Fruit fly (Drosophila melanogaster) whole organism, prepupa: ENCODE measurements around the gene TfIIA-S.

Source experiments
- Blimp-1 ChIP-seq: fragments of 200-800 bp; sonication (Bioruptor generic); optimal IDR thresholded peaks from 3 replicates; lab custom pipeline; 2017; ENCODE audit warnings: missing biosample characterization, missing genetic modification characterization, mild to moderate bottlenecking, moderate library complexity, missing genetic modification reagents
- CG10631 ChIP-seq: fragments of 200-800 bp; sonication (Bioruptor generic); optimal IDR thresholded peaks from 2 replicates; lab custom pipeline; 2016; ENCODE audit warnings: missing biosample characterization, missing genetic modification characterization
- CG11294 ChIP-seq: fragments of 200-800 bp; sonication (Bioruptor generic); IDR thresholded peaks from 2 replicates; pipeline ENCODE4 v1.3.6; 2022; ENCODE audit warnings: missing biosample characterization, missing genetic modification characterization
- CG11762 ChIP-seq: fragments of 200-800 bp; sonication (Bioruptor generic); optimal IDR thresholded peaks from 3 replicates; lab custom pipeline; 2016; ENCODE audit warnings: missing biosample characterization, missing genetic modification characterization; ENCODE audit not compliant: insufficient read depth
- CG1621 ChIP-seq: fragments of 200-800 bp; sonication (Bioruptor generic); optimal IDR thresholded peaks from 3 replicates; lab custom pipeline; 2018; ENCODE audit warnings: missing biosample characterization, mild to moderate bottlenecking, missing genetic modification characterization
- CG3919 ChIP-seq: fragments of 200-800 bp; sonication (Bioruptor generic); optimal IDR thresholded peaks from 3 replicates; lab custom pipeline; 2016; ENCODE audit warnings: missing biosample characterization, missing genetic modification characterization
- CG6163 ChIP-seq: fragments of 200-800 bp; sonication (Bioruptor generic); IDR thresholded peaks from 3 replicates; pipeline ENCODE4 v1.3.6; 2022; ENCODE audit warnings: missing biosample characterization, missing genetic modification characterization
- CG6808 ChIP-seq: fragments of 200-800 bp; sonication (Bioruptor generic); optimal IDR thresholded peaks from 3 replicates; lab custom pipeline; 2017; ENCODE audit warnings: missing biosample characterization, missing genetic modification characterization, mild to moderate bottlenecking, moderate library complexity, missing genetic modification reagents
- CG6854 ChIP-seq: fragments of 200-800 bp; sonication (Bioruptor generic); optimal IDR thresholded peaks from 2 replicates; lab custom pipeline; 2017; ENCODE audit warnings: missing biosample characterization, mild to moderate bottlenecking, missing genetic modification characterization
- CG7368 ChIP-seq: fragments of 200-800 bp; sonication (Bioruptor generic); optimal IDR thresholded peaks from 3 replicates; lab custom pipeline; 2016; ENCODE audit warnings: missing biosample characterization, missing genetic modification characterization
- CG8319 ChIP-seq: fragments of 200-800 bp; sonication (Bioruptor generic); optimal IDR thresholded peaks from 3 replicates; lab custom pipeline; 2016; ENCODE audit warnings: missing biosample characterization, missing genetic modification characterization
- CG8632 ChIP-seq: fragments of 200-800 bp; sonication (Bioruptor generic); optimal IDR thresholded peaks from 3 replicates; lab custom pipeline; 2016; ENCODE audit warnings: missing biosample characterization, missing genetic modification characterization
- CG9139 ChIP-seq: fragments of 200-800 bp; sonication (Bioruptor generic); optimal IDR thresholded peaks from 3 replicates; lab custom pipeline; 2017; ENCODE audit warnings: missing biosample characterization, mild to moderate bottlenecking, missing genetic modification characterization
- Eip75B ChIP-seq: fragments of 200-800 bp; sonication (Bioruptor generic); optimal IDR thresholded peaks from 3 replicates; lab custom pipeline; 2016; ENCODE audit warnings: missing biosample characterization, missing genetic modification characterization
- Eip78C ChIP-seq: fragments of 200-800 bp; sonication (Bioruptor generic); peaks from one replicate; lab custom pipeline; 2016; ENCODE audit warnings: missing biosample characterization, missing genetic modification characterization
- Ets96B ChIP-seq: fragments of 200-800 bp; optimal IDR thresholded peaks from 2 replicates; lab custom pipeline; 2019; ENCODE audit warnings: missing biosample characterization, mild to moderate bottlenecking, missing genetic modification characterization, moderate library complexity
- Gug ChIP-seq: fragments of 200-800 bp; sonication (Bioruptor generic); IDR thresholded peaks from 2 replicates; pipeline ENCODE4 v1.3.6; 2022; ENCODE audit warnings: missing biosample characterization, missing genetic modification characterization
- Hr38 ChIP-seq: sonication (Bioruptor generic); optimal IDR thresholded peaks from 2 replicates; lab custom pipeline; 2016; ENCODE audit warnings: missing biosample characterization, missing genetic modification characterization
- Hr39 ChIP-seq: fragments of 200-800 bp; sonication (Bioruptor generic); optimal IDR thresholded peaks from 2 replicates; lab custom pipeline; 2016; ENCODE audit warnings: missing biosample characterization, missing genetic modification characterization
- Hr4 ChIP-seq: fragments of 200-800 bp; sonication (Bioruptor generic); optimal IDR thresholded peaks from 3 replicates; lab custom pipeline; 2016; ENCODE audit warnings: missing biosample characterization, missing genetic modification characterization
- Sox102F ChIP-seq: fragments of 200-800 bp; sonication (Bioruptor generic); optimal IDR thresholded peaks from 2 replicates; lab custom pipeline; 2016; ENCODE audit warnings: missing biosample characterization, mild to moderate bottlenecking, missing genetic modification characterization
- Sox14 ChIP-seq: fragments of 200-800 bp; sonication (Bioruptor generic); optimal IDR thresholded peaks from 3 replicates; lab custom pipeline; 2016; ENCODE audit warnings: missing biosample characterization, missing genetic modification characterization
- Sox15 ChIP-seq: fragments of 200-800 bp; sonication (Bioruptor generic); optimal IDR thresholded peaks from 3 replicates; lab custom pipeline; 2016; ENCODE audit warnings: missing biosample characterization, missing genetic modification characterization
- achi ChIP-seq: fragments of 200-800 bp; sonication (Bioruptor generic); optimal IDR thresholded peaks from 3 replicates; lab custom pipeline; 2016; ENCODE audit warnings: missing biosample characterization, missing genetic modification characterization
- acj6 ChIP-seq: fragments of 200-800 bp; sonication (Bioruptor generic); optimal IDR thresholded peaks from 3 replicates; lab custom pipeline; 2016; ENCODE audit warnings: missing biosample characterization, missing genetic modification characterization
- cyc ChIP-seq: fragments of 200-800 bp; sonication (Bioruptor generic); optimal IDR thresholded peaks from 3 replicates; lab custom pipeline; 2016; ENCODE audit warnings: missing biosample characterization, missing genetic modification characterization
- dsx ChIP-seq: fragments of 200-800 bp; optimal IDR thresholded peaks from 3 replicates; lab custom pipeline; 2019; ENCODE audit warnings: missing biosample characterization, mild to moderate bottlenecking, missing genetic modification characterization, moderate library complexity; ENCODE audit not compliant: poor library complexity, severe bottlenecking
- eg ChIP-seq: fragments of 200-800 bp; sonication (Bioruptor generic); IDR thresholded peaks from 3 replicates; pipeline ENCODE4 v1.3.6; 2022; ENCODE audit warnings: missing biosample characterization, missing genetic modification characterization
- esn ChIP-seq: fragments of 200-800 bp; sonication (Bioruptor generic); optimal IDR thresholded peaks from 2 replicates; lab custom pipeline; 2016; ENCODE audit warnings: missing biosample characterization, mild to moderate bottlenecking, missing genetic modification characterization, moderate library complexity
- lz ChIP-seq: fragments of 200-800 bp; sonication (Bioruptor generic); optimal IDR thresholded peaks from 3 replicates; lab custom pipeline; 2016; ENCODE audit warnings: missing biosample characterization, missing genetic modification characterization
- net ChIP-seq: fragments of 200-800 bp; sonication (Bioruptor generic); optimal IDR thresholded peaks from 3 replicates; lab custom pipeline; 2016; ENCODE audit warnings: missing biosample characterization, missing genetic modification characterization
- ss ChIP-seq, 2 experiments: fragments of 200-800 bp; sonication (Bioruptor generic); optimal IDR thresholded peaks; 2 replicates in 1 of 2; 3 replicates in 1 of 2; lab custom pipeline; 2017 to 2018; ENCODE audit warnings: mild to moderate bottlenecking in 2 of 2, missing biosample characterization in 2 of 2, missing genetic modification characterization in 2 of 2, moderate library complexity in 1 of 2

TfIIA-S gene

DNA sequence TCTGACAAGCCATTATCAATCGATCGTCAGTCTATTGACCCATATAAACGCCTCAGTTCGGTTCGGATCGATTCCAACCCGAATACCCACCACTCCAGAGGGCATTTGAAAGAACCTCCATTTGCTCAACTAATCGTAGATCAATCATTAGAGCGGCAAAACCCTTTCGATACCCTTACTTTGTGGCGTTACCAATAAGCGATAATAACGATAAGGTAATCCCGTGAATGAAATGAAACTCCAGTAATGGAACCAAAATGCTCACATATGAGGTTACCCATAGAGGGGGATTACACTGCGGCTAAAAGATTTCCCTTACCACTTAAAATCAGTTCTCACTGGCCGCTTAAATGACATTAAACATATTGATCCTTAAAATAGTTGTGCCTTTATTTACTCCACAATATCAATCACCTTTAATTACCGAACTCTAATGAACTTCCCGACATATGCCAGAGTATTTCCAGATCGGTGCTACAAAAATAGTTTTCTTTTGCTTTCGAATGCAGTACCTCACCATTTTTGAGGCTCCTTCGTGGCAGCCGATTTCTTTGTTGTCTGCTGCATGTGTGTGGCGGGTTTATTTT lies 18.2 kb downstream of the TfIIA-S start (continued):
- TF ChIP-seq Sox102F (GFP tag; lab: Kevin White, UChicago) = peak; percentile 51
- peak; percentile 43 for TF ChIP-seq Ets96B (tag; lab: Kevin White, UChicago)
- TF ChIP-seq CG8632 (GFP tag; lab: Kevin White, UChicago) = peak; percentile 16
- TF ChIP-seq net = peak; percentile 13
- TF ChIP-seq ss (GFP tag; optimal IDR thresholded peaks at IDR 0.05; lab: Kevin White, UChicago) = no peak
- TF ChIP-seq achi (GFP tag; lab: Kevin White, UChicago) = no peak
- peak; percentile 61 for TF ChIP-seq esn (GFP tag; lab: Kevin White, UChicago)
- TF ChIP-seq CG9139 = peak; percentile 6
- TF ChIP-seq CG1621 (tag; lab: Kevin White, UChicago) = peak; percentile 5

DNA sequence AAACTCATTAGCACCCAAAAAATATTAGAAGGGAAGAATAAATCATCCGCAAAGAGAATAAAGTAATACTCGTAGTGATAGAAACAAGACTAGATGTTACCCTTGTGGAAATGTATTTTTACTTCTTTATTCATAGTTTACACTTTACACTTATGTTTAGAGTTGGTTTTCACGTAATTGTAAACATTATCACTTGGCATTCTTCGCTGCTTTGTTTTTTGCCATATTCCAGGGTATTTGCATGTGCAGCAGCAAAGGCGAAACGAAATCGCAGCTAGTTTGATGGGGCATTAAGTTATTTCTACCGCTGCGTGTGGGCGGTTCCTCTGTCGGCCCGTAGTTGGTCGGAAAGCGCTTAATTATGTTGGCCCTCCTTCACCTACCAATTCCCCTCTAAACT lies 19.1 kb downstream of the TfIIA-S start:
- TF ChIP-seq Eip78C (GFP tag; lab: Kevin White, UChicago) = peak; percentile 9
- no peak for TF ChIP-seq CG8632 (GFP tag; lab: Kevin White, UChicago)
- TF ChIP-seq Sox15 (GFP tag; lab: Kevin White, UChicago) = no peak
- no peak for TF ChIP-seq Eip75B (GFP tag; lab: Kevin White, UChicago)
- TF ChIP-seq CG3919 (GFP tag; lab: Kevin White, UChicago) = no peak
- TF ChIP-seq acj6 (GFP tag; lab: Kevin White, UChicago) = no peak
- TF ChIP-seq Hr4 (GFP tag; lab: Kevin White, UChicago) = no peak
- no peak for TF ChIP-seq cyc (GFP tag; lab: Kevin White, UChicago)
- no peak for TF ChIP-seq Hr39 (GFP tag; lab: Kevin White, UChicago)
- TF ChIP-seq eg (GFP tag; lab: Robert Waterston, UW) = 0 out of 3 replicates have a peak, but pooled peaks have one; percentile 15
- no peak for TF ChIP-seq CG8319
- no peak for TF ChIP-seq Blimp-1 (GFP tag; lab: Kevin White, UChicago)
- TF ChIP-seq Gug (GFP tag; lab: Robert Waterston, UW) = no peak

DNA sequence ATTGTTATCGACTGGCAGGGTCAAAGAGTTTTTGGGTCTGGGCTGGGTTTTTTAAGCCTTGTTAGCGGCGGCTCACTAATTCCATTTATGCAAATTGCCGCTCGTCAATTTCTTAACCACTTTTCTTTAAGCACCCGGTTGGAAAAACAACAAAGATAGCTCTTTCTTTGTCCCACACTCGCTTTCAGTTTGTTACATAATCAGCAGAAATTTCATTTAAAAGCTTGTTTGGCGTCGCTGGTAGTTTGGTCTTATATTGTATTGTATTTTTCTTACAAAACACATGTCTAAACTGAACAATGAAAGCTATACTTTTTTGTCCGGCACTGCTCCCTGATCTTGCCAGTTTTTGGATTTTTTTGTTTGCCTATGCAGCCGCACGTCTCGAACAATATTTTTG lies 20.9 kb downstream of the TfIIA-S start:
- TF ChIP-seq CG7368 (GFP tag; lab: Kevin White, UChicago) = no peak
- TF ChIP-seq Sox15 (GFP tag; lab: Kevin White, UChicago) = no peak
- 0 out of 3 replicates have a peak, but pooled peaks have one; percentile 14 for TF ChIP-seq CG6163 (GFP tag; lab: Robert Waterston, UW)
- TF ChIP-seq Gug (GFP tag; lab: Robert Waterston, UW) = no peak
- TF ChIP-seq net = no peak
- no peak for TF ChIP-seq CG11294 (GFP tag; lab: Robert Waterston, UW)
- TF ChIP-seq CG6854 (GFP tag; lab: Kevin White, UChicago) = no peak

DNA sequence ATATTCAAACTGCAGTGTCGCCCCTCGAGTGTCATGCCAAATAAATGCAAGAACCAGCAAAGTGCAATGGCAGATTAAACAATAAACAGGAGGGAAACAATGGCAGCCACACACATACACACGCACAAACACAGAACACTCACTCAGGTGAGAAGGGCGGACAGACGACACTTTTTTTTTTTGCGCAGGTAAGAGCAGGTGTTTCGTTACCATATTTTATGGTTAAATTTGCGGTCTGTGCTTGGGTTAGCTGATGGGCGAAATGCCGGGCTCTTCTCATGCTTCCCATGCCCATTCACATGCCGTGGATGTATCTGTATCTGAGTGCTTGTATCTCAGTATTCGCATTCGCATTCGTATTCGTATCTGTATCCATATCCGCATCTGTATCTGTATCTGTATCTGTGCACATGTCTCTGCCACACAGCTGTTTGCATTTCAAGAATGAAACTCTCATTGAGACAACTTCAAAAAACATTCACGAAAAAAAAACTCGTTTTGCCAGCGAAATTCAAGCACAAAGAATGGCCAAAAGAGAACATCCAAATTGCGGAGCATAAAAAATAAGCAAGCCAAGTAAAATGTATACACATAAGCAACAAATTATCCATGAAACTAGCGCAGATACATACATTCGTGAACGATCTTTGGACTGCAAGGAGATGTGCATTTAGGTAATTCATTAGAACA lies 21.5 kb downstream of the TfIIA-S start:
- peak; percentile 58 for TF ChIP-seq Eip78C (GFP tag; lab: Kevin White, UChicago)
- peak; percentile 4 for TF ChIP-seq lz (GFP tag; lab: Kevin White, UChicago)
- TF ChIP-seq CG11762 (GFP tag; lab: Kevin White, UChicago) = no peak
- peak; percentile 11 for TF ChIP-seq Eip75B (GFP tag; lab: Kevin White, UChicago)
- 0 out of 3 replicates have a peak, but pooled peaks have one; percentile 5 for TF ChIP-seq eg (GFP tag; lab: Robert Waterston, UW)
- TF ChIP-seq CG10631 (GFP tag; lab: Kevin White, UChicago) = peak; percentile 34
- peak; percentile 9 for TF ChIP-seq net
- peak; percentile 22 to 23 for TF ChIP-seq ss (GFP tag; optimal IDR thresholded peaks at IDR 0.05; lab: Kevin White, UChicago)
- TF ChIP-seq Hr38 = no peak
- peak; percentile 10 for TF ChIP-seq CG6808 (GFP tag; lab: Kevin White, UChicago)
- TF ChIP-seq Sox14 = peak; percentile 9
- TF ChIP-seq Sox102F (GFP tag; lab: Kevin White, UChicago) = peak; percentile 28
- no peak for TF ChIP-seq achi (GFP tag; lab: Kevin White, UChicago)
- peak; percentile 62 for TF ChIP-seq dsx (GFP tag; lab: Kevin White, UChicago)
